Worm (Caenorhabditis elegans) whole organism, young adult: ENCODE results near the gene Y41D4A.4.
A peak's percentile ranks its signal among the peaks of the same experiment; 100 is the strongest.

Experiments used
- B0261.1 ChIP-seq: sonication (generic microtip); optimal IDR thresholded peaks from 2 replicates; lab custom pipeline; 2016; ENCODE audit warnings: mild to moderate bottlenecking, missing genetic modification characterization, moderate library complexity, missing compliant biosample characterization
- F23B12.7 ChIP-seq: sonication (generic microtip); optimal IDR thresholded peaks from 2 replicates; lab custom pipeline; 2017; ENCODE audit warnings: missing genetic modification characterization, mild to moderate bottlenecking, missing compliant biosample characterization, antibody characterized with exemption, moderate library complexity; ENCODE audit not compliant: insufficient read depth
- F33H1.4 ChIP-seq: fragments of 200-800 bp; sonication (Bioruptor generic); IDR thresholded peaks from 2 replicates; pipeline ENCODE4 v1.3.6; 2022; ENCODE audit warnings: missing genetic modification reagents, missing genetic modification characterization, missing compliant biosample characterization
- F39B2.1 ChIP-seq: fragments of 200-800 bp; sonication (Bioruptor generic); IDR thresholded peaks from 2 replicates; pipeline ENCODE4 v1.3.6; 2022; ENCODE audit warnings: missing genetic modification reagents, missing genetic modification characterization, missing compliant biosample characterization
- F57C9.4 ChIP-seq: sonication (generic microtip); optimal IDR thresholded peaks from 2 replicates; lab custom pipeline; 2017; ENCODE audit warnings: mild to moderate bottlenecking, missing genetic modification characterization, missing compliant biosample characterization
- Y53G8AR.9 ChIP-seq: fragments of 200-800 bp; sonication (Bioruptor generic); conservative IDR thresholded peaks from 2 replicates; pipeline ENCODE4 v1.3.6; 2022; ENCODE audit warnings: missing genetic modification reagents, missing genetic modification characterization, missing compliant biosample characterization
- akir-1 ChIP-seq: fragments of 200-800 bp; sonication (Bioruptor generic); optimal IDR thresholded peaks from 2 replicates; lab custom pipeline; 2018; ENCODE audit warnings: mild to moderate bottlenecking, missing genetic modification characterization, moderate library complexity, missing compliant biosample characterization
- athp-1 ChIP-seq: sonication (generic microtip); optimal IDR thresholded peaks from 2 replicates; lab custom pipeline; 2017; ENCODE audit warnings: mild to moderate bottlenecking, missing genetic modification characterization, missing compliant biosample characterization
- attf-6 ChIP-seq: fragments of 200-800 bp; sonication (Bioruptor generic); IDR thresholded peaks from 2 replicates; pipeline ENCODE4 v1.3.6; 2022; ENCODE audit warnings: missing genetic modification reagents, missing genetic modification characterization, missing compliant biosample characterization
- ceh-100 ChIP-seq: fragments of 200-800 bp; sonication (Bioruptor generic); IDR thresholded peaks from 2 replicates; pipeline ENCODE4 v1.3.6; 2022; ENCODE audit warnings: missing genetic modification reagents, missing genetic modification characterization, missing compliant biosample characterization
- ceh-27 ChIP-seq: fragments of 200-800 bp; sonication (Bioruptor generic); optimal IDR thresholded peaks from 2 replicates; lab custom pipeline; 2018; ENCODE audit warnings: mild to moderate bottlenecking, missing genetic modification characterization, moderate library complexity, missing compliant biosample characterization
- ceh-79 ChIP-seq: sonication (generic microtip); optimal IDR thresholded peaks from 2 replicates; lab custom pipeline; 2017; ENCODE audit warnings: mild to moderate bottlenecking, missing genetic modification characterization, missing compliant biosample characterization
- chd-7 ChIP-seq: sonication (generic microtip); optimal IDR thresholded peaks from 2 replicates; lab custom pipeline; 2016; ENCODE audit warnings: mild to moderate bottlenecking, missing genetic modification characterization, moderate library complexity, missing compliant biosample characterization
- dpl-1 ChIP-seq: fragments of 150-350 bp; optimal IDR thresholded peaks from 2 replicates; lab custom pipeline; 2014; ENCODE audit warnings: missing biosample characterization, missing genetic modification reagents, missing genetic modification characterization
- efl-1 ChIP-seq: fragments of 150-350 bp; optimal IDR thresholded peaks from 2 replicates; lab custom pipeline; 2014; ENCODE audit warnings: missing biosample characterization, missing genetic modification reagents, missing genetic modification characterization
- egl-44 ChIP-seq: fragments of 200-800 bp; sonication (Bioruptor generic); IDR thresholded peaks from 2 replicates; pipeline ENCODE4 v1.3.6; 2022; ENCODE audit warnings: missing genetic modification reagents, missing genetic modification characterization, missing compliant biosample characterization
- fkh-3 ChIP-seq: sonication (generic microtip); optimal IDR thresholded peaks from 2 replicates; lab custom pipeline; 2016; ENCODE audit warnings: mild to moderate bottlenecking, missing genetic modification characterization, missing compliant biosample characterization
- gei-17 ChIP-seq: fragments of 200-800 bp; sonication (Bioruptor generic); optimal IDR thresholded peaks from 2 replicates; lab custom pipeline; 2018; ENCODE audit warnings: mild to moderate bottlenecking, missing genetic modification characterization, missing compliant biosample characterization
- him-1 ChIP-seq: sonication (generic microtip); optimal IDR thresholded peaks from 2 replicates; lab custom pipeline; 2016; ENCODE audit warnings: missing genotype, missing genetic modification reagents, missing genetic modification characterization, missing compliant biosample characterization
- hsf-1 ChIP-seq: fragments of 200-800 bp; sonication (Bioruptor generic); IDR thresholded peaks from 2 replicates; pipeline ENCODE4 v1.3.6; 2022; ENCODE audit warnings: missing genetic modification reagents, missing genetic modification characterization, missing compliant biosample characterization
- lin-26 ChIP-seq: fragments of 200-800 bp; sonication (Bioruptor generic); IDR thresholded peaks from 2 replicates; pipeline ENCODE4 v1.3.6; 2022; ENCODE audit warnings: missing genetic modification reagents, missing genetic modification characterization, missing compliant biosample characterization
- lin-35 ChIP-seq, 3 experiments: fragments of 150-350 bp in 2 of 3; sonication (generic microtip) in 1 of 3; optimal IDR thresholded peaks; 2 replicates each; lab custom pipeline; 2014 to 2018; ENCODE audit warnings: missing biosample characterization in 3 of 3, missing genetic modification characterization in 3 of 3, missing genetic modification reagents in 3 of 3
- lin-40 ChIP-seq: sonication (generic microtip); optimal IDR thresholded peaks from 2 replicates; lab custom pipeline; 2016; ENCODE audit warnings: missing genetic modification characterization, mild to moderate bottlenecking, missing compliant biosample characterization, missing genotype, missing genetic modification reagents
- lir-1 ChIP-seq: fragments of 200-800 bp; sonication (Bioruptor generic); conservative IDR thresholded peaks from 2 replicates; pipeline ENCODE4 v1.3.6; 2022; ENCODE audit warnings: missing genetic modification reagents, missing genetic modification characterization, missing compliant biosample characterization
- lsl-1 ChIP-seq: fragments of 200-800 bp; sonication (Bioruptor generic); optimal IDR thresholded peaks from 2 replicates; lab custom pipeline; 2018; ENCODE audit warnings: mild to moderate bottlenecking, missing genetic modification characterization, moderate library complexity, missing compliant biosample characterization
- madf-8 ChIP-seq: fragments of 200-800 bp; sonication (Bioruptor generic); conservative IDR thresholded peaks from 2 replicates; pipeline ENCODE4 v1.3.6; 2022; ENCODE audit warnings: missing genetic modification reagents, missing genetic modification characterization, missing compliant biosample characterization
- nfya-1 ChIP-seq: sonication (generic microtip); optimal IDR thresholded peaks from 2 replicates; lab custom pipeline; 2017; ENCODE audit warnings: antibody characterized with exemption, missing compliant biosample characterization, missing genetic modification characterization, borderline replicate concordance; ENCODE audit not compliant: insufficient read depth
- nfya-2 ChIP-seq: fragments of 200-800 bp; sonication (Bioruptor generic); IDR thresholded peaks from 2 replicates; pipeline ENCODE4 v1.3.6; 2022; ENCODE audit warnings: missing genetic modification reagents, missing genetic modification characterization, missing compliant biosample characterization
- nhr-27 ChIP-seq: fragments of 200-800 bp; sonication (Bioruptor generic); optimal IDR thresholded peaks from 2 replicates; lab custom pipeline; 2018; ENCODE audit warnings: mild to moderate bottlenecking, missing genetic modification characterization, moderate library complexity, missing compliant biosample characterization
- pbrm-1 ChIP-seq: fragments of 200-800 bp; sonication (Bioruptor generic); IDR thresholded peaks from 2 replicates; pipeline ENCODE4 v1.3.6; 2022; ENCODE audit warnings: missing genetic modification reagents, missing genetic modification characterization, missing compliant biosample characterization
- repo-1 ChIP-seq: sonication (generic microtip); optimal IDR thresholded peaks from 2 replicates; lab custom pipeline; 2017; ENCODE audit warnings: mild to moderate bottlenecking, missing genetic modification characterization, missing compliant biosample characterization
- rpc-1 ChIP-seq, 2 experiments: fragments of 150-350 bp in 1 of 2; sonication (generic microtip) in 1 of 2; optimal IDR thresholded peaks; 2 replicates each; lab custom pipeline; 2014 to 2018; ENCODE audit warnings: missing biosample characterization in 1 of 2, missing genetic modification characterization in 1 of 2, missing genetic modification reagents in 1 of 2, missing genotype in 1 of 2
- sdz-38 ChIP-seq: sonication (generic microtip); optimal IDR thresholded peaks from 2 replicates; lab custom pipeline; 2016; ENCODE audit warnings: missing genotype, missing genetic modification characterization, missing compliant biosample characterization
- snpc-1.1 ChIP-seq: sonication (generic microtip); optimal IDR thresholded peaks from 2 replicates; lab custom pipeline; 2017; ENCODE audit warnings: missing genetic modification characterization, mild to moderate bottlenecking, missing compliant biosample characterization, antibody characterized with exemption, moderate library complexity, missing genotype, missing genetic modification reagents; ENCODE audit not compliant: insufficient read depth
- snpc-1.3 ChIP-seq: sonication (generic microtip); optimal IDR thresholded peaks from 2 replicates; lab custom pipeline; 2017; ENCODE audit warnings: missing genetic modification characterization, mild to moderate bottlenecking, missing compliant biosample characterization, antibody characterized with exemption, moderate library complexity, missing genotype, missing genetic modification reagents; ENCODE audit not compliant: insufficient read depth
- snpc-3.4 ChIP-seq: sonication (generic microtip); optimal IDR thresholded peaks from 2 replicates; lab custom pipeline; 2017; ENCODE audit warnings: missing genetic modification characterization, mild to moderate bottlenecking, missing compliant biosample characterization, antibody characterized with exemption, moderate library complexity, missing genotype, missing genetic modification reagents
- snpc-4 ChIP-seq, 5 experiments: fragments of 150-350 bp in 1 of 5; sonication (generic microtip) in 4 of 5; optimal IDR thresholded peaks; 2 replicates each; lab custom pipeline; 2014 to 2018; ENCODE audit warnings: missing genetic modification characterization in 5 of 5, missing biosample characterization in 3 of 5, antibody characterized with exemption in 2 of 5, mild to moderate bottlenecking in 2 of 5, missing compliant biosample characterization in 2 of 5, missing genotype in 2 of 5, moderate library complexity in 2 of 5, missing genetic modification reagents in 1 of 5
- sptf-2 ChIP-seq: fragments of 200-800 bp; sonication (Bioruptor generic); optimal IDR thresholded peaks from 2 replicates; lab custom pipeline; 2018; ENCODE audit warnings: mild to moderate bottlenecking, missing genetic modification characterization, missing compliant biosample characterization
- tbx-9 ChIP-seq: sonication (generic microtip); optimal IDR thresholded peaks from 2 replicates; lab custom pipeline; 2016; ENCODE audit warnings: borderline replicate concordance, missing genetic modification characterization, inconsistent platforms, missing compliant biosample characterization
- tlf-1 ChIP-seq: fragments of 200-800 bp; sonication (Bioruptor generic); optimal IDR thresholded peaks from 2 replicates; lab custom pipeline; 2018; ENCODE audit warnings: mild to moderate bottlenecking, missing genetic modification characterization, missing compliant biosample characterization
- xnd-1 ChIP-seq: sonication (generic microtip); optimal IDR thresholded peaks from 2 replicates; lab custom pipeline; 2016; ENCODE audit warnings: missing genotype, missing genetic modification reagents, missing genetic modification characterization, missing compliant biosample characterization
- zim-3 ChIP-seq: sonication (generic microtip); optimal IDR thresholded peaks from 2 replicates; lab custom pipeline; 2017; ENCODE audit warnings: mild to moderate bottlenecking, missing genetic modification characterization, moderate library complexity, missing compliant biosample characterization
- ztf-18 ChIP-seq: sonication (generic microtip); optimal IDR thresholded peaks from 2 replicates; lab custom pipeline; 2016; ENCODE audit warnings: missing genotype, mild to moderate bottlenecking, missing genetic modification characterization, missing compliant biosample characterization
- ztf-26 ChIP-seq: sonication (generic microtip); optimal IDR thresholded peaks from 2 replicates; lab custom pipeline; 2017; ENCODE audit warnings: missing genetic modification characterization, missing compliant biosample characterization
- ztf-28 ChIP-seq: fragments of 200-800 bp; sonication (Bioruptor generic); IDR thresholded peaks from 2 replicates; pipeline ENCODE4 v1.3.6; 2022; ENCODE audit warnings: missing genetic modification reagents, missing genetic modification characterization, missing compliant biosample characterization

The Y41D4A.4 gene

DNA sequence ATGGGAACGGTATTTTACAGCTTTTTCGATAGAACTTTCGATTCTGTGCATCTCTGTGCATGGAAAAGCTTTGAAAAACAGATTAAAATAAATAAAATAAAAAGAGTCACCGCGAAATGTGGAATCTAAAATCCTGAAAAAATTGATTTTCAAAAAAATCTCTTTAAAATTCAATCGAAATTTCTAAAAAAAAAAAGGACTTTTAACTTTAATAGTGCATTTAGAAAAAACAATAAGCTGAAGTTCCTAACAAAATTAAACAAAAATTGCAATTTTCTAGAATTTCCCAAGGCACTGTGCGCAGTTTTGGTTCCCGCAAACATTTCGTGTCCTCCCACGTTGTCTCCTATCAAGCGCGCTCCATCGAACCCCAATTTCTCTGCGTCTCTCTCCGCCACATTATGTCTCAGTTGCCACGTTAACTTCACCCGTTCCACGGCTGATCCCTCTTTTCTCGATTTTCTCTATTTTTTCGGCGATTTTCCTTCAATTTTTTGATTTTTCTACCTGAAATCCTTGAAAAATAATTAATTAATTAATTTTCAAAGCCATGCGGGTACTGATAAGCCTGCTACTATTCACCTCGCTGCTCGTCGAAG lies at the start of gene Y41D4A.4, which contains the start of gene Y41D4A.6:
Gene Y41D4A.4, plus strand, starts transcription at position 549 of the 599 bp plus-strand sequence.
Gene Y41D4A.6, minus strand, starts transcription at position 51 of the 599 bp plus-strand sequence.
- peak in 1 of 3 experiments; percentile 15 for TF ChIP-seq lin-35 (GFP tag; optimal IDR thresholded peaks at IDR 0.05; lab: Kevin White, UChicago)
- no peak for TF ChIP-seq snpc-4 (GFP tag; optimal IDR thresholded peaks at IDR 0.05; lab: Kevin White, UChicago)
- TF ChIP-seq snpc-4 (tag; optimal IDR thresholded peaks at IDR 0.05; lab: Kevin White, UChicago): peak; percentile 22 to 66 (median 58)
- TF ChIP-seq attf-6 (GFP tag; lab: Robert Waterston, UW): no peak; the same call in 1 of the 2 replicates
- peak; percentile 56; the same call in 1 of the 2 replicates for TF ChIP-seq lir-1
- no peak for TF ChIP-seq rpc-1 (optimal IDR thresholded peaks at IDR 0.05; lab: Kevin White, UChicago)
- TF ChIP-seq rpc-1 (tag; optimal IDR thresholded peaks at IDR 0.05; lab: Kevin White, UChicago): no peak
- TF ChIP-seq F39B2.1 (GFP tag; lab: Robert Waterston, UW): no peak
- no peak for TF ChIP-seq xnd-1
- no peak for TF ChIP-seq tbx-9
- TF ChIP-seq nfya-1 (tag; lab: Kevin White, UChicago): no peak
- peak; percentile 68 for TF ChIP-seq F33H1.4
- peak; percentile 70 for TF ChIP-seq lsl-1 (GFP tag; lab: Kevin White, UChicago)
- peak; percentile 73 for TF ChIP-seq athp-1 (tag; lab: Kevin White, UChicago)
- peak; percentile 61 for TF ChIP-seq lin-40 (tag; lab: Kevin White, UChicago)
- peak; percentile 91 for TF ChIP-seq ztf-28
- peak; percentile 32 for TF ChIP-seq zim-3 (tag; lab: Kevin White, UChicago)
- peak; percentile 64 for TF ChIP-seq F23B12.7 (tag; lab: Kevin White, UChicago)
- peak; percentile 3 for TF ChIP-seq B0261.1
- no peak for TF ChIP-seq lin-26 (GFP tag; lab: Robert Waterston, UW)
- TF ChIP-seq madf-8 (GFP tag; lab: Robert Waterston, UW): no peak
- TF ChIP-seq egl-44 (GFP tag; lab: Robert Waterston, UW): no peak
- peak; percentile 66 for TF ChIP-seq ztf-18 (tag; lab: Kevin White, UChicago)
- peak; percentile 77 for TF ChIP-seq pbrm-1
- no peak for TF ChIP-seq nfya-2 (GFP tag; lab: Robert Waterston, UW)
- TF ChIP-seq ceh-79 (tag; lab: Kevin White, UChicago): no peak
- TF ChIP-seq ceh-27 (GFP tag; lab: Kevin White, UChicago): peak; percentile 81
- TF ChIP-seq dpl-1 (GFP tag; lab: Kevin White, UChicago): no peak
- TF ChIP-seq hsf-1 (GFP tag; lab: Robert Waterston, UW): peak; percentile 52; the same call in 1 of the 2 replicates
- TF ChIP-seq nhr-27 (tag; lab: Kevin White, UChicago): no peak
- TF ChIP-seq snpc-1.3 (tag; lab: Kevin White, UChicago): peak; percentile 25
- TF ChIP-seq akir-1 (GFP tag; lab: Kevin White, UChicago): no peak
- TF ChIP-seq snpc-1.1: no peak
- no peak for TF ChIP-seq gei-17
- peak; percentile 67 for TF ChIP-seq snpc-3.4 (tag; lab: Kevin White, UChicago)
- TF ChIP-seq Y53G8AR.9: 0 out of 2 replicates have a peak, but pooled peaks have one; percentile 17
- no peak for TF ChIP-seq him-1 (tag; lab: Kevin White, UChicago)
- peak; percentile 5 for TF ChIP-seq efl-1 (GFP tag; lab: Kevin White, UChicago)
- peak; percentile 99 for TF ChIP-seq ceh-100 (GFP tag; lab: Robert Waterston, UW)
- no peak for TF ChIP-seq ztf-26
- no peak for TF ChIP-seq repo-1 (tag; lab: Kevin White, UChicago)
- TF ChIP-seq F57C9.4 (tag; lab: Kevin White, UChicago): no peak
- TF ChIP-seq sdz-38 (tag; lab: Kevin White, UChicago): no peak
- TF ChIP-seq sptf-2 (GFP tag; lab: Kevin White, UChicago): no peak
- TF ChIP-seq tlf-1 (GFP tag; lab: Kevin White, UChicago): peak; percentile 37
- TF ChIP-seq chd-7 (tag; lab: Kevin White, UChicago): no peak
- TF ChIP-seq fkh-3 (tag; lab: Kevin White, UChicago): no peak
